Fruit fly (Drosophila melanogaster) whole organism, embryonic: ENCODE results near the gene Rpp30.

Source experiments
- Atf6 ChIP-seq: fragments of 200-800 bp; sonication (Bioruptor generic); IDR thresholded peaks from 2 replicates; pipeline ENCODE4 v1.3.6; 2022; ENCODE audit warnings: missing biosample characterization, missing genetic modification characterization
- CG10147 ChIP-seq: fragments of 200-800 bp; sonication (Bioruptor generic); optimal IDR thresholded peaks from 2 replicates; lab custom pipeline; 2019; ENCODE audit warnings: missing biosample characterization, mild to moderate bottlenecking, missing genetic modification characterization, moderate library complexity
- CG10462 ChIP-seq: fragments of 200-800 bp; sonication (Bioruptor generic); optimal IDR thresholded peaks from 2 replicates; lab custom pipeline; 2016; ENCODE audit warnings: missing biosample characterization, missing genetic modification characterization
- CG11560 ChIP-seq: fragments of 200-800 bp; sonication (Bioruptor generic); IDR thresholded peaks from 3 replicates; pipeline ENCODE4 v1.3.6; 2022; ENCODE audit warnings: missing biosample characterization, missing genetic modification characterization
- CG12769 ChIP-seq: fragments of 200-800 bp; sonication (Bioruptor generic); optimal IDR thresholded peaks from 2 replicates; lab custom pipeline; 2019; ENCODE audit warnings: missing biosample characterization, mild to moderate bottlenecking, missing genetic modification characterization, moderate library complexity
- CG14050 ChIP-seq: fragments of 200-800 bp; sonication (Bioruptor generic); IDR thresholded peaks from 3 replicates; pipeline ENCODE4 v1.3.6; 2022; ENCODE audit warnings: missing biosample characterization, missing genetic modification characterization
- CG14441 ChIP-seq: fragments of 200-800 bp; sonication (Bioruptor generic); IDR thresholded peaks from 2 replicates; pipeline ENCODE4 v1.3.6; 2022; ENCODE audit warnings: missing biosample characterization, missing genetic modification characterization
- CG2116 ChIP-seq: fragments of 200-800 bp; sonication (Bioruptor generic); optimal IDR thresholded peaks from 3 replicates; lab custom pipeline; 2018; ENCODE audit warnings: missing biosample characterization, mild to moderate bottlenecking, missing genetic modification characterization
- CG2129 ChIP-seq: fragments of 200-800 bp; sonication (Bioruptor generic); IDR thresholded peaks from 2 replicates; pipeline ENCODE4 v1.3.6; 2022; ENCODE audit warnings: missing biosample characterization, missing genetic modification characterization; ENCODE audit not compliant: partially characterized antibody
- CG31365 ChIP-seq: fragments of 200-800 bp; sonication (Bioruptor generic); optimal IDR thresholded peaks from 2 replicates; lab custom pipeline; 2018; ENCODE audit warnings: missing biosample characterization, mild to moderate bottlenecking, missing genetic modification characterization
- CG6254 ChIP-seq: fragments of 200-800 bp; sonication (Bioruptor generic); optimal IDR thresholded peaks from 3 replicates; lab custom pipeline; 2017; ENCODE audit warnings: mild to moderate bottlenecking, missing biosample characterization, missing genetic modification reagents, missing genetic modification characterization
- CG6791 ChIP-seq: fragments of 200-800 bp; sonication (Bioruptor generic); IDR thresholded peaks from 3 replicates; pipeline ENCODE4 v1.3.6; 2022; ENCODE audit warnings: missing biosample characterization, missing genetic modification characterization; ENCODE audit not compliant: partially characterized antibody
- CG7839 ChIP-seq: fragments of 200-800 bp; sonication (Bioruptor generic); optimal IDR thresholded peaks from 3 replicates; lab custom pipeline; 2018; ENCODE audit warnings: missing biosample characterization, mild to moderate bottlenecking, missing genetic modification characterization, moderate library complexity
- CG8478 ChIP-seq: fragments of >200 bp; optimal IDR thresholded peaks from 2 replicates; lab custom pipeline; 2018
- CG8924 ChIP-seq: fragments of 200-800 bp; optimal IDR thresholded peaks from 3 replicates; lab custom pipeline; 2019; ENCODE audit warnings: missing biosample characterization, mild to moderate bottlenecking, missing genetic modification characterization, moderate library complexity
- Dbx ChIP-seq: fragments of 200-800 bp; sonication (Bioruptor generic); IDR thresholded peaks from 3 replicates; pipeline ENCODE4 v1.3.6; 2022; ENCODE audit warnings: missing biosample characterization, missing genetic modification characterization
- Deaf1 ChIP-seq: fragments of 200-800 bp; optimal IDR thresholded peaks from 3 replicates; lab custom pipeline; 2019; ENCODE audit warnings: missing biosample characterization, mild to moderate bottlenecking, missing genetic modification characterization, moderate library complexity
- Jarid2 ChIP-seq: fragments of 200-800 bp; sonication (Bioruptor generic); optimal IDR thresholded peaks from 3 replicates; lab custom pipeline; 2017; ENCODE audit warnings: mild to moderate bottlenecking, missing biosample characterization, missing genetic modification reagents, missing genetic modification characterization
- Med ChIP-seq: fragments of 200-800 bp; sonication (Bioruptor generic); peaks from one replicate; lab custom pipeline; 2016; ENCODE audit warnings: missing biosample characterization, missing genetic modification characterization, mild to moderate bottlenecking, inconsistent platforms, moderate library complexity
- Meics ChIP-seq: fragments of 200-800 bp; sonication (Bioruptor generic); optimal IDR thresholded peaks from 2 replicates; lab custom pipeline; 2017; ENCODE audit warnings: missing biosample characterization, mild to moderate bottlenecking, missing genetic modification characterization
- Neu2 ChIP-seq: fragments of 200-800 bp; sonication (Bioruptor generic); optimal IDR thresholded peaks from 3 replicates; lab custom pipeline; 2016; ENCODE audit warnings: missing biosample characterization, missing genetic modification characterization, borderline replicate concordance
- Side ChIP-seq: fragments of 200-800 bp; sonication (Bioruptor generic); optimal IDR thresholded peaks from 2 replicates; lab custom pipeline; 2016; ENCODE audit warnings: missing biosample characterization, missing genetic modification characterization
- Sry-β ChIP-seq: fragments of 200-800 bp; sonication (Bioruptor generic); optimal IDR thresholded peaks from 2 replicates; lab custom pipeline; 2018; ENCODE audit warnings: missing biosample characterization, mild to moderate bottlenecking, missing genetic modification characterization, moderate library complexity
- Trl ChIP-seq, 3 experiments: fragments of >200 bp in 2 of 3; fragments of 200-800 bp in 1 of 3; sonication (Bioruptor generic) in 1 of 3; optimal IDR thresholded peaks; 2 replicates in 1 of 3; 3 replicates in 2 of 3; lab custom pipeline; 2016 to 2017; ENCODE audit warnings: missing biosample characterization in 1 of 3, missing genetic modification characterization in 1 of 3
- bab2 ChIP-seq: fragments of 200-800 bp; sonication (Bioruptor generic); optimal IDR thresholded peaks from 2 replicates; lab custom pipeline; 2016; ENCODE audit warnings: missing biosample characterization, missing genetic modification characterization
- cad ChIP-seq: fragments of >200 bp; optimal IDR thresholded peaks from 2 replicates; lab custom pipeline; 2017; ENCODE audit warnings: missing biosample characterization, missing genetic modification characterization
- croc ChIP-seq: fragments of 200-800 bp; sonication (Bioruptor generic); conservative IDR thresholded peaks from 3 replicates; pipeline ENCODE4 v1.3.6; 2022; ENCODE audit warnings: missing biosample characterization, missing genetic modification characterization
- crol ChIP-seq: fragments of 200-800 bp; sonication (Bioruptor generic); IDR thresholded peaks from 2 replicates; pipeline ENCODE4 v1.3.6; 2022; ENCODE audit warnings: missing biosample characterization, missing genetic modification characterization
- dysf ChIP-seq: fragments of 200-800 bp; sonication (Bioruptor generic); IDR thresholded peaks from 3 replicates; pipeline ENCODE4 v1.3.6; 2022; ENCODE audit warnings: missing biosample characterization, missing genetic modification characterization
- en ChIP-seq: fragments of 200-800 bp; sonication (Bioruptor generic); optimal IDR thresholded peaks from 2 replicates; lab custom pipeline; 2016; ENCODE audit warnings: missing biosample characterization, missing genetic modification characterization
- esg ChIP-seq: fragments of 200-800 bp; sonication (Bioruptor generic); conservative IDR thresholded peaks from 2 replicates; pipeline ENCODE4 v1.3.6; 2022; ENCODE audit warnings: missing biosample characterization, missing genetic modification characterization
- fd96Cb ChIP-seq: fragments of 200-800 bp; sonication (Bioruptor generic); optimal IDR thresholded peaks from 2 replicates; lab custom pipeline; 2018; ENCODE audit warnings: missing biosample characterization, mild to moderate bottlenecking, missing genetic modification characterization, moderate library complexity
- fu2 ChIP-seq: fragments of 200-800 bp; sonication (Bioruptor generic); optimal IDR thresholded peaks from 2 replicates; lab custom pipeline; 2016; ENCODE audit warnings: missing biosample characterization, missing genetic modification characterization
- gem ChIP-seq: fragments of 200-800 bp; sonication (Bioruptor generic); optimal IDR thresholded peaks from 2 replicates; lab custom pipeline; 2019; ENCODE audit warnings: missing biosample characterization, mild to moderate bottlenecking, missing genetic modification characterization, moderate library complexity
- gfzf ChIP-seq: fragments of 200-800 bp; sonication (Bioruptor generic); optimal IDR thresholded peaks from 2 replicates; lab custom pipeline; 2016; ENCODE audit warnings: missing biosample characterization, mild to moderate bottlenecking, missing genetic modification characterization, moderate library complexity
- ham ChIP-seq: fragments of 200-800 bp; sonication (Bioruptor generic); IDR thresholded peaks from 2 replicates; pipeline ENCODE4 v1.3.6; 2022; ENCODE audit warnings: missing biosample characterization, missing genetic modification characterization
- scrt ChIP-seq: fragments of 200-800 bp; sonication (Bioruptor generic); optimal IDR thresholded peaks from 2 replicates; lab custom pipeline; 2018; ENCODE audit warnings: missing biosample characterization, mild to moderate bottlenecking, missing genetic modification characterization, moderate library complexity
- sens ChIP-seq: fragments of 200-800 bp; sonication (Bioruptor generic); peaks from one replicate; lab custom pipeline; 2016; ENCODE audit warnings: missing biosample characterization, missing genetic modification characterization
- sug ChIP-seq: fragments of 200-800 bp; optimal IDR thresholded peaks from 2 replicates; lab custom pipeline; 2019; ENCODE audit warnings: missing biosample characterization, mild to moderate bottlenecking, missing genetic modification characterization, moderate library complexity
- twi ChIP-seq: fragments of 200-800 bp; optimal IDR thresholded peaks from 2 replicates; lab custom pipeline; 2019; ENCODE audit warnings: missing biosample characterization, mild to moderate bottlenecking, missing genetic modification characterization, moderate library complexity

Rpp30 gene

dm6 chr2L:291657-292056, 39.5 kb upstream of the Rpp30 start, which contains the start of gene CG3625 (continued):
- TF ChIP-seq CG6791 (GFP tag; lab: Robert Waterston, UW) (no peak), CG14441 (GFP tag; lab: Robert Waterston, UW) (no peak), Deaf1 (tag; lab: Kevin White, UChicago) (peak; percentile 86), scrt (GFP tag; lab: Kevin White, UChicago) (peak; percentile 66), Trl (optimal IDR thresholded peaks at IDR 0.05; lab: Kevin White, UChicago) (no peak), Trl (GFP tag; optimal IDR thresholded peaks at IDR 0.05; lab: Kevin White, UChicago) (no peak), cad (GFP tag; lab: Kevin White, UChicago) (no peak)

- no peak for TF ChIP-seq fd96Cb
- no peak for TF ChIP-seq CG8478 (lab: Kevin White, UChicago)
- TF ChIP-seq CG7839 (tag; lab: Kevin White, UChicago): peak; percentile 0
- peak; percentile 51 for TF ChIP-seq sens (GFP tag; lab: Kevin White, UChicago)
- TF ChIP-seq gem: peak; percentile 1
- TF ChIP-seq, all 482 proteins: peak for 3
These were observed 38.8 kb upstream of the Rpp30 start for dm6 chr2L:290949-291348.

dm6 chr2L:290373-290772, 38.2 kb upstream of the Rpp30 start:
- TF ChIP-seq esg (GFP tag; lab: Robert Waterston, UW) (no peak), fu2 (GFP tag; lab: Kevin White, UChicago) (no peak), Sry-β (GFP tag; lab: Kevin White, UChicago) (no peak), sug (tag; lab: Kevin White, UChicago) (peak; percentile 70), croc (GFP tag; lab: Robert Waterston, UW) (no peak), gfzf (GFP tag; lab: Kevin White, UChicago) (no peak), bab2 (GFP tag; lab: Kevin White, UChicago) (no peak), CG12769 (tag; lab: Kevin White, UChicago) (peak; percentile 50), CG10147 (GFP tag; lab: Kevin White, UChicago) (no peak), Atf6 (GFP tag; lab: Robert Waterston, UW) (0 out of 2 replicates have a peak, but pooled peaks have one; percentile 8), CG2129 (no peak), twi (tag; lab: Kevin White, UChicago) (peak; percentile 66), Dbx (GFP tag; lab: Robert Waterston, UW) (no peak), CG10462 (GFP tag; lab: Kevin White, UChicago) (no peak), crol (0 out of 2 replicates have a peak, but pooled peaks have one; percentile 15), dysf (GFP tag; lab: Robert Waterston, UW) (no peak), CG31365 (no peak), Med (GFP tag; lab: Kevin White, UChicago) (peak; percentile 48), Neu2 (GFP tag; lab: Kevin White, UChicago) (no peak), CG8924 (no peak), CG6254 (GFP tag; lab: Kevin White, UChicago) (no peak), CG2116 (GFP tag; lab: Kevin White, UChicago) (no peak), CG11560 (tag; lab: Robert Waterston, UW) (no peak)

dm6 chr2L:289044-289443, 36.9 kb upstream of the Rpp30 start, which contains the start of gene Amnionless:
Gene Amnionless, minus strand, starts transcription at chr2L:289144.
- TF ChIP-seq CG14050 (GFP tag; lab: Robert Waterston, UW): no peak
- no peak for TF ChIP-seq Side (GFP tag; lab: Kevin White, UChicago)
- TF ChIP-seq ham (GFP tag; lab: Robert Waterston, UW): no peak
- no peak for TF ChIP-seq Jarid2
- TF ChIP-seq Meics (GFP tag; lab: Kevin White, UChicago): no peak
- no peak for TF ChIP-seq en (GFP tag; lab: Kevin White, UChicago)
